Worm (Caenorhabditis elegans): Measurements from ENCODE around the gene npp-24.

Gene npp-24

DNA sequence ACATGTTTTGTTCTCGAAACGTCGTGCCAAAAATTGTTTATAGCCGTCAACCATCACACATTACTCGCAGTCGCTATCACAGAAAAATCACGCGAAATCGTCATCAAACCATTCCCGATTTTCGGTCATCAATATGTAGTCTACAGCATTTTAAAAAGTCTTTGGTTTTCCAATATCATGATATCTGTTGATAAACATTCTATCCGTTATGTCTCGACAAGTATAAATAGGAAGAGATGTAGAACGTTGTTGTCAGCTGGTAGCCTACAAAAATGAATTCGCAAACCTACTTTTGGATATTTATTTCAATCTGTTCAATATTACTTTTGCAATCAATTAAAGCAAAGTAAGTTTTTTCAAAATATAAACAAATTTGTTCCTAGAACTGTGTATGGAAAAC, 9.3 kb upstream of the npp-24 start, which contains the start of gene F12A10.1:
TSS of gene F12A10.1 (plus strand) at position 166 of the 400 bp plus-strand sequence.
- TF ChIP-seq let-526 (GFP tag; IDR thresholded peaks at IDR 0.05) = no peak
- TF ChIP-seq madf-8 (GFP tag; conservative IDR thresholded peaks at IDR 0.05) = no peak
- TF ChIP-seq Y53F4B.3 (GFP tag; IDR thresholded peaks at IDR 0.05) = no peak
- no peak for TF ChIP-seq ceh-58 (GFP tag; IDR thresholded peaks at IDR 0.05)
- no peak for TF ChIP-seq ZK185.1 (tag; optimal IDR thresholded peaks at IDR 0.05; ENCODE audit: poor library complexity, severe bottlenecking)
- no peak for TF ChIP-seq Y56A3A.18 (GFP tag; IDR thresholded peaks at IDR 0.05)
- no peak for TF ChIP-seq ztf-26 (tag; optimal IDR thresholded peaks at IDR 0.05)
- TF ChIP-seq hrde-1 (tag; optimal IDR thresholded peaks at IDR 0.05; ENCODE audit: borderline replicate concordance) = no peak
- no peak for TF ChIP-seq lin-40 (tag; optimal IDR thresholded peaks at IDR 0.05)
- TF ChIP-seq Y53G8AR.9 (GFP tag; conservative IDR thresholded peaks at IDR 0.05) = no peak
- TF ChIP-seq egl-44 (GFP tag; IDR thresholded peaks at IDR 0.05) = no peak
- no peak for TF ChIP-seq T07F8.4 (tag; optimal IDR thresholded peaks at IDR 0.05)
- no peak for TF ChIP-seq tbp1 (GFP tag; optimal IDR thresholded peaks at IDR 0.05)
- TF ChIP-seq B0035.1 (tag; optimal IDR thresholded peaks at IDR 0.05) = no peak
- no peak for TF ChIP-seq F57A8.1 (GFP tag; optimal IDR thresholded peaks at IDR 0.05)
- TF ChIP-seq attf-3 (GFP tag; conservative IDR thresholded peaks at IDR 0.05) = no peak
- TF ChIP-seq nhr-120 (GFP tag; IDR thresholded peaks at IDR 0.05) = no peak

DNA sequence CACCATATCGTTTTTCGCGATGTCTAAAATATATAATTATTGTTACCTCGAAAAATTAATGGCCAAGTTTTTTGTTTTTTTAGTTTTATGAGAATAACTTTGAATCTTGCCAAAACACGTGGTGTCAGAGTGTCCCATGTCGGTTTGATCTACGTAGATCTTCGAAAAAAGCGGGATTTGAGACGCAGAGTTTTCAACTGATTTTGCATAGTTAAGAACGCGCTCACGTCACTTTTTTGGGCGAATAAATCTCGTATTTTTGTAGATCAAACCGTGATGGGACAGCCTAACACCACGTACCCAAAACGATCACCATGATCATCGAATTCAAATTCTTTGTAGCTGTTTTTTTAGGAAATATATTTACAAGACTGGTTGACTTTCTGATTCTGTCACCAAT, 8.1 kb upstream of the npp-24 start:
- no peak for TF ChIP-seq nhr-179 (tag; optimal IDR thresholded peaks at IDR 0.05)
- TF ChIP-seq nhr-90 (tag; optimal IDR thresholded peaks at IDR 0.05) = no peak
- TF ChIP-seq ztf-26 (tag; optimal IDR thresholded peaks at IDR 0.05) = no peak
- no peak for TF ChIP-seq ztf-28 (GFP tag; IDR thresholded peaks at IDR 0.05)
- TF ChIP-seq C17E4.6 (GFP tag; IDR thresholded peaks at IDR 0.05) = no peak
- no peak for TF ChIP-seq nhr-120 (GFP tag; IDR thresholded peaks at IDR 0.05)
- TF ChIP-seq efl-1 (GFP tag; optimal IDR thresholded peaks at IDR 0.05) = peak; percentile 59
- no peak for TF ChIP-seq attf-5 (GFP tag; optimal IDR thresholded peaks at IDR 0.05)
- no peak for TF ChIP-seq F49E8.2 (tag; optimal IDR thresholded peaks at IDR 0.05; ENCODE audit: insufficient read depth)
- TF ChIP-seq lin-26 (GFP tag; IDR thresholded peaks at IDR 0.05) = 0 out of 2 replicates have a peak, but pooled peaks have one; percentile 44
- no peak for TF ChIP-seq unc-130 (GFP tag; optimal IDR thresholded peaks at IDR 0.05)
- TF ChIP-seq pha-4 (tag; optimal IDR thresholded peaks at IDR 0.05) = no peak
- TF ChIP-seq aptf-3 (GFP tag; IDR thresholded peaks at IDR 0.05) = no peak
- no peak for TF ChIP-seq lsl-1 (GFP tag; optimal IDR thresholded peaks at IDR 0.05)
- no peak for TF ChIP-seq rpc-1 (optimal IDR thresholded peaks at IDR 0.05)
- no peak for TF ChIP-seq rpc-1 (tag; optimal IDR thresholded peaks at IDR 0.05)
- TF ChIP-seq B0336.3 (GFP tag; IDR thresholded peaks at IDR 0.05) = no peak
- no peak for TF ChIP-seq somi-1 (GFP tag; optimal IDR thresholded peaks at IDR 0.05)
- no peak for TF ChIP-seq ama-1 (optimal IDR thresholded peaks at IDR 0.05)
- TF ChIP-seq ama-1 (GFP tag; optimal IDR thresholded peaks at IDR 0.05) = no peak
- no peak for TF ChIP-seq hlh-12 (tag; optimal IDR thresholded peaks at IDR 0.05)
- TF ChIP-seq die-1 (tag; optimal IDR thresholded peaks at IDR 0.05) = no peak
- no peak for TF ChIP-seq him-1 (tag; optimal IDR thresholded peaks at IDR 0.05)
- no peak for TF ChIP-seq mxl-1 (tag; optimal IDR thresholded peaks at IDR 0.05)
- no peak for TF ChIP-seq F37B4.10 (GFP tag; IDR thresholded peaks at IDR 0.05)
- TF ChIP-seq attf-3 (GFP tag; conservative IDR thresholded peaks at IDR 0.05) = no peak
- no peak for TF ChIP-seq F33H1.4 (GFP tag; IDR thresholded peaks at IDR 0.05)
- no peak for TF ChIP-seq repo-1 (tag; optimal IDR thresholded peaks at IDR 0.05)
- no peak for TF ChIP-seq ztf-25 (GFP tag; IDR thresholded peaks at IDR 0.05)
- peak; percentile 83 for TF ChIP-seq madf-6 (GFP tag; IDR thresholded peaks at IDR 0.05)
- TF ChIP-seq ztf-3 (GFP tag; optimal IDR thresholded peaks at IDR 0.05) = no peak
- no peak for TF ChIP-seq nfya-2 (GFP tag; IDR thresholded peaks at IDR 0.05)
- TF ChIP-seq sptf-2 (GFP tag; optimal IDR thresholded peaks at IDR 0.05) = no peak
- TF ChIP-seq ztf-22 (GFP tag; optimal IDR thresholded peaks at IDR 0.05) = no peak
- TF ChIP-seq bed-1 (GFP tag; IDR thresholded peaks at IDR 0.05) = no peak
- TF ChIP-seq F57C9.4 (tag; optimal IDR thresholded peaks at IDR 0.05) = no peak
